Fruit fly (Drosophila melanogaster) whole organism, pupa: ENCODE measurements around the gene CG7840.

Experiments used
- CG10348 ChIP-seq: fragments of 200-800 bp; sonication (Bioruptor generic); IDR thresholded peaks from 2 replicates; pipeline ENCODE4 v1.3.6; 2022; ENCODE audit warnings: missing biosample characterization, missing genetic modification characterization
- CG12605 ChIP-seq: fragments of 200-800 bp; sonication (Bioruptor generic); IDR thresholded peaks from 2 replicates; pipeline ENCODE4 v1.3.6; 2022; ENCODE audit warnings: missing biosample characterization, missing genetic modification characterization
- CG13204 ChIP-seq: fragments of 200-800 bp; sonication (Bioruptor generic); optimal IDR thresholded peaks from 2 replicates; lab custom pipeline; 2018; ENCODE audit warnings: missing biosample characterization, mild to moderate bottlenecking, missing genetic modification characterization, moderate library complexity
- CG14655 ChIP-seq: fragments of 200-800 bp; sonication (Bioruptor generic); optimal IDR thresholded peaks from 3 replicates; lab custom pipeline; 2017; ENCODE audit warnings: mild to moderate bottlenecking, missing biosample characterization, missing genetic modification reagents, missing genetic modification characterization
- CG15710 ChIP-seq: fragments of 200-800 bp; sonication (Bioruptor generic); optimal IDR thresholded peaks from 2 replicates; lab custom pipeline; 2018; ENCODE audit warnings: missing biosample characterization, mild to moderate bottlenecking, missing genetic modification characterization, moderate library complexity
- CG17806 ChIP-seq: fragments of 200-800 bp; sonication (Bioruptor generic); optimal IDR thresholded peaks from 2 replicates; lab custom pipeline; 2018; ENCODE audit warnings: missing biosample characterization, mild to moderate bottlenecking, missing genetic modification characterization, moderate library complexity
- CG32121 ChIP-seq: fragments of 200-800 bp; sonication (Bioruptor generic); IDR thresholded peaks from 2 replicates; pipeline ENCODE4 v1.3.6; 2022; ENCODE audit warnings: missing biosample characterization, missing genetic modification characterization
- CG34367 ChIP-seq: fragments of 200-800 bp; sonication (Bioruptor generic); optimal IDR thresholded peaks from 2 replicates; lab custom pipeline; 2018; ENCODE audit warnings: missing biosample characterization, mild to moderate bottlenecking, missing genetic modification characterization
- CG4496 ChIP-seq: fragments of 200-800 bp; sonication (Bioruptor generic); IDR thresholded peaks from 3 replicates; pipeline ENCODE4 v1.3.6; 2022; ENCODE audit warnings: missing biosample characterization, missing genetic modification characterization
- CG8159 ChIP-seq: fragments of 200-800 bp; sonication (Bioruptor generic); optimal IDR thresholded peaks from 3 replicates; lab custom pipeline; 2018; ENCODE audit warnings: missing biosample characterization, mild to moderate bottlenecking, missing genetic modification characterization, moderate library complexity
- CG8301 ChIP-seq: fragments of 200-800 bp; sonication (Bioruptor generic); optimal IDR thresholded peaks from 2 replicates; lab custom pipeline; 2018; ENCODE audit warnings: missing biosample characterization, mild to moderate bottlenecking, missing genetic modification characterization
- CG9948 ChIP-seq: fragments of 200-800 bp; sonication (Bioruptor generic); optimal IDR thresholded peaks from 2 replicates; lab custom pipeline; 2018; ENCODE audit warnings: missing biosample characterization, mild to moderate bottlenecking, missing genetic modification characterization, moderate library complexity
- D1 ChIP-seq: fragments of 200-800 bp; sonication (Bioruptor generic); optimal IDR thresholded peaks from 2 replicates; lab custom pipeline; 2018; ENCODE audit warnings: missing biosample characterization, mild to moderate bottlenecking, missing genetic modification characterization, moderate library complexity
- EcR ChIP-seq: fragments of 200-800 bp; sonication (Bioruptor generic); optimal IDR thresholded peaks from 3 replicates; lab custom pipeline; 2019; ENCODE audit warnings: missing biosample characterization, missing genetic modification characterization, mild to moderate bottlenecking, moderate library complexity, missing genetic modification reagents
- Ets98B ChIP-seq: fragments of 200-800 bp; sonication (Bioruptor generic); IDR thresholded peaks from 2 replicates; pipeline ENCODE4 v1.3.6; 2022; ENCODE audit warnings: missing biosample characterization, missing genetic modification characterization
- Pif1A ChIP-seq: fragments of 200-800 bp; sonication (Bioruptor generic); optimal IDR thresholded peaks from 3 replicates; lab custom pipeline; 2016; ENCODE audit warnings: missing biosample characterization, missing genetic modification characterization
- Pif1B ChIP-seq: fragments of 200-800 bp; sonication (Bioruptor generic); optimal IDR thresholded peaks from 3 replicates; lab custom pipeline; 2016; ENCODE audit warnings: missing biosample characterization, missing genetic modification characterization
- Snoo ChIP-seq: fragments of 200-800 bp; sonication (Bioruptor generic); optimal IDR thresholded peaks from 3 replicates; lab custom pipeline; 2017; ENCODE audit warnings: missing biosample characterization, mild to moderate bottlenecking, missing genetic modification characterization, inconsistent platforms
- fd96Ca ChIP-seq: fragments of 200-800 bp; sonication (Bioruptor generic); IDR thresholded peaks from 3 replicates; pipeline ENCODE4 v1.3.6; 2022; ENCODE audit warnings: missing biosample characterization, missing genetic modification characterization
- gl ChIP-seq: fragments of 200-800 bp; sonication (Bioruptor generic); optimal IDR thresholded peaks from 2 replicates; lab custom pipeline; 2018; ENCODE audit warnings: missing biosample characterization, mild to moderate bottlenecking, missing genetic modification characterization
- rn ChIP-seq: fragments of 200-800 bp; sonication (Bioruptor generic); IDR thresholded peaks from 2 replicates; pipeline ENCODE4 v1.3.6; 2022; ENCODE audit warnings: missing biosample characterization, missing genetic modification characterization

The CG7840 gene

dm6 chr2L:8344536-8344935, 39.1 kb downstream of the CG7840 start:
- TF ChIP-seq Ets98B (GFP tag; lab: Robert Waterston, UW) (no peak), Pif1A (GFP tag; lab: Kevin White, UChicago) (no peak), CG34367 (no peak), EcR (GFP tag; lab: Kevin White, UChicago) (no peak), CG13204 (GFP tag; lab: Kevin White, UChicago) (no peak), CG15710 (tag; lab: Kevin White, UChicago) (no peak), CG14655 (GFP tag; lab: Kevin White, UChicago) (no peak), rn (GFP tag; lab: Robert Waterston, UW) (no peak), CG8301 (no peak)

- TF ChIP-seq CG4496 (GFP tag; lab: Robert Waterston, UW), result no peak
- no peak for TF ChIP-seq Snoo (tag; lab: Kevin White, UChicago)
- TF ChIP-seq CG9948 (tag; lab: Kevin White, UChicago), result no peak
- TF ChIP-seq rn (GFP tag; lab: Robert Waterston, UW), result no peak
- TF ChIP-seq CG13204 (GFP tag; lab: Kevin White, UChicago), result no peak
- no peak for TF ChIP-seq CG34367
- no peak for TF ChIP-seq CG17806 (tag; lab: Kevin White, UChicago)
- no peak for TF ChIP-seq Ets98B (GFP tag; lab: Robert Waterston, UW)
- TF ChIP-seq Pif1B (GFP tag; lab: Kevin White, UChicago), result no peak
- TF ChIP-seq CG15710 (tag; lab: Kevin White, UChicago), result no peak
These were observed 40.9 kb downstream of the CG7840 start, which contains the start of gene CG7778 for dm6 chr2L:8346260-8346659. TSS of gene CG7778 (plus strand) at chr2L:8346620.

- TF ChIP-seq Pif1A (GFP tag; lab: Kevin White, UChicago), result no peak
- TF ChIP-seq, all 21 proteins: peak for 0
These were observed 45.3 kb downstream of the CG7840 start for dm6 chr2L:8350560-8351171.

dm6 chr2L:8351333-8351732, 45.9 kb downstream of the CG7840 start:
- no peak for TF ChIP-seq CG9948 (tag; lab: Kevin White, UChicago)
- TF ChIP-seq, all 21 proteins: peak for 0

dm6 chr2L:8351864-8352263, 46.5 kb downstream of the CG7840 start, which contains the start of gene Mur29B:
TSS of gene Mur29B (plus strand) at chr2L:8352187.
- TF ChIP-seq rn (GFP tag; lab: Robert Waterston, UW), result no peak
- no peak for TF ChIP-seq CG8301
- no peak for TF ChIP-seq CG32121 (GFP tag; lab: Robert Waterston, UW)
- TF ChIP-seq CG14655 (GFP tag; lab: Kevin White, UChicago), result no peak
- no peak for TF ChIP-seq CG10348 (GFP tag; lab: Robert Waterston, UW)
- no peak for TF ChIP-seq Pif1A (GFP tag; lab: Kevin White, UChicago)
- no peak for TF ChIP-seq CG34367
- TF ChIP-seq Pif1B (GFP tag; lab: Kevin White, UChicago), result no peak
- TF ChIP-seq D1 (tag; lab: Kevin White, UChicago), result no peak
- no peak for TF ChIP-seq CG17806 (tag; lab: Kevin White, UChicago)
- TF ChIP-seq CG8159 (tag; lab: Kevin White, UChicago), result no peak
- TF ChIP-seq CG15710 (tag; lab: Kevin White, UChicago), result no peak
- TF ChIP-seq gl (tag; lab: Kevin White, UChicago), result no peak

- no peak for TF ChIP-seq CG8159 (tag; lab: Kevin White, UChicago)
- TF ChIP-seq Snoo (tag; lab: Kevin White, UChicago), result no peak
- TF ChIP-seq CG14655 (GFP tag; lab: Kevin White, UChicago), result no peak
- no peak for TF ChIP-seq Ets98B (GFP tag; lab: Robert Waterston, UW)
- no peak for TF ChIP-seq CG34367
- TF ChIP-seq Pif1B (GFP tag; lab: Kevin White, UChicago), result no peak
- TF ChIP-seq Pif1A (GFP tag; lab: Kevin White, UChicago), result no peak
- TF ChIP-seq rn (GFP tag; lab: Robert Waterston, UW), result no peak
- no peak for TF ChIP-seq CG10348 (GFP tag; lab: Robert Waterston, UW)
- no peak for TF ChIP-seq CG15710 (tag; lab: Kevin White, UChicago)
- no peak for TF ChIP-seq CG12605 (GFP tag; lab: Robert Waterston, UW)
- no peak for TF ChIP-seq fd96Ca (GFP tag; lab: Robert Waterston, UW)
- TF ChIP-seq gl (tag; lab: Kevin White, UChicago), result no peak
- no peak for TF ChIP-seq D1 (tag; lab: Kevin White, UChicago)
- TF ChIP-seq CG8301, result no peak
- TF ChIP-seq CG4496 (GFP tag; lab: Robert Waterston, UW), result no peak
- TF ChIP-seq CG17806 (tag; lab: Kevin White, UChicago), result no peak
- no peak for TF ChIP-seq CG32121 (GFP tag; lab: Robert Waterston, UW)
- TF ChIP-seq CG9948 (tag; lab: Kevin White, UChicago), result no peak
- no peak for TF ChIP-seq CG13204 (GFP tag; lab: Kevin White, UChicago)
- TF ChIP-seq, all 21 proteins: peak for 0
These were observed 50.0 kb downstream of the CG7840 start for dm6 chr2L:8355419-8355818.
